Worm (Caenorhabditis elegans): ENCODE results near the gene asb-1.
A peak's percentile ranks its signal among the peaks of the same experiment; 100 is the strongest.

Gene asb-1

DNA sequence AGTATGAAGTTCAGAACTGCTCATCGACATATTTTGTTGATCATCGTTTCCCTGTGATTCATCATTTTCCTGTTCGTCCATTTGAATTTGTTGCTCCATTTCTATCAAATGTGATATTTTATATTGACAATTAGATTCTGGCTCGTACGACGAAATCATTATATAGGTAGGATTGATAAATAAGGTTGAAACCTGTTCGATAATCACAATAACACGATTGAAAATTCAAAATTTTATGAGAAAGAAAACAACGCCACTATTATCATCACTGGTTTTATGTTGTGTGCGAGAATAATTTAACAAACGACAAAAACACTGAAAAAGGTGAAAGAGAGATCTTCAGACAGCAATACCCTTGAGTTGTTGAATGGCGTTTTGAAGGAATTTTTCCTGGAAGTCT lies 1.3 kb downstream of the asb-1 start, which contains the start of gene apc-11:
Gene apc-11 (minus strand): TSS at position 101 of the 400 bp plus-strand sequence.
- TF ChIP-seq tbx-7 (tag; optimal IDR thresholded peaks at IDR 0.05) (no peak), dmd-4 (tag; optimal IDR thresholded peaks at IDR 0.05; ENCODE audit: borderline replicate concordance) (no peak), pha-4 (tag; optimal IDR thresholded peaks at IDR 0.05) (no peak), ama-1 (optimal IDR thresholded peaks at IDR 0.05) (no peak), tbx-2 (tag; optimal IDR thresholded peaks at IDR 0.05) (no peak), ceh-30 (tag; optimal IDR thresholded peaks at IDR 0.05) (no peak), hlh-6 (tag; optimal IDR thresholded peaks at IDR 0.05) (no peak), sdc-2 (tag; optimal IDR thresholded peaks at IDR 0.05) (no peak), unc-86 (tag; optimal IDR thresholded peaks at IDR 0.05) (no peak), ceh-6 (GFP tag; optimal IDR thresholded peaks at IDR 0.05) (no peak), ceh-48 (tag; optimal IDR thresholded peaks at IDR 0.05) (no peak), K02D7.2 (tag; optimal IDR thresholded peaks at IDR 0.05) (no peak), dve-1 (tag; optimal IDR thresholded peaks at IDR 0.05) (no peak), ztf-16 (tag; optimal IDR thresholded peaks at IDR 0.05) (no peak), ceh-31 (tag; optimal IDR thresholded peaks at IDR 0.05) (no peak), lim-6 (tag; optimal IDR thresholded peaks at IDR 0.05) (no peak), elt-2 (tag; optimal IDR thresholded peaks at IDR 0.05) (no peak)

- TF ChIP-seq nfya-1 (tag; optimal IDR thresholded peaks at IDR 0.05) (no peak), madf-2 (tag; optimal IDR thresholded peaks at IDR 0.05) (no peak), syd-9 (tag; optimal IDR thresholded peaks at IDR 0.05) (no peak), ets-4 (tag; optimal IDR thresholded peaks at IDR 0.05) (no peak), ahr-1 (tag; optimal IDR thresholded peaks at IDR 0.05) (no peak), nhr-232 (tag; optimal IDR thresholded peaks at IDR 0.05) (no peak), sdc-2 (tag; optimal IDR thresholded peaks at IDR 0.05) (no peak), ceh-30 (tag; optimal IDR thresholded peaks at IDR 0.05) (no peak), unc-3 (GFP tag; conservative IDR thresholded peaks at IDR 0.05) (no peak), unc-3 (tag; optimal IDR thresholded peaks at IDR 0.05) (no peak)
Observed at ce11 chrIII:4593098-4593697, 2.4 kb downstream of the asb-1 start, which contains the start of gene erh-2. Gene erh-2, plus strand, starts transcription at chrIII:4593231.

- TF ChIP-seq elt-2 (tag; optimal IDR thresholded peaks at IDR 0.05) (no peak), tbx-2 (tag; optimal IDR thresholded peaks at IDR 0.05) (peak; percentile 16), fkh-10 (GFP tag; optimal IDR thresholded peaks at IDR 0.05) (no peak), sox-4 (tag; optimal IDR thresholded peaks at IDR 0.05) (no peak), pat-9 (tag; optimal IDR thresholded peaks at IDR 0.05) (no peak), npax-4 (tag; optimal IDR thresholded peaks at IDR 0.05) (no peak), ztf-16 (tag; optimal IDR thresholded peaks at IDR 0.05) (no peak), pqm-1 (tag; optimal IDR thresholded peaks at IDR 0.05) (no peak), rnt-1 (tag; optimal IDR thresholded peaks at IDR 0.05) (no peak), ref-2 (tag; optimal IDR thresholded peaks at IDR 0.05) (no peak), che-1 (tag; optimal IDR thresholded peaks at IDR 0.05) (peak; percentile 20), lin-11 (tag; optimal IDR thresholded peaks at IDR 0.05) (no peak), ceh-31 (tag; optimal IDR thresholded peaks at IDR 0.05) (peak; percentile 29), pha-2 (tag; optimal IDR thresholded peaks at IDR 0.05) (no peak), ceh-14 (tag; optimal IDR thresholded peaks at IDR 0.05) (peak; percentile 56), C08G9.2 (tag; optimal IDR thresholded peaks at IDR 0.05) (no peak), T23F11.4 (GFP tag; optimal IDR thresholded peaks at IDR 0.05) (no peak), odd-2 (tag; optimal IDR thresholded peaks at IDR 0.05) (no peak), sox-2 (GFP tag; IDR thresholded peaks at IDR 0.05) (peak; percentile 14; the same call in 1 of the 2 replicates), hlh-30 (tag; optimal IDR thresholded peaks at IDR 0.05; ENCODE audit: insufficient read depth) (no peak), Y22D7AL.16 (tag; optimal IDR thresholded peaks at IDR 0.05) (no peak), nfya-1 (tag; optimal IDR thresholded peaks at IDR 0.05) (peak; percentile 74), unc-86 (tag; optimal IDR thresholded peaks at IDR 0.05) (no peak), zip-5 (tag; optimal IDR thresholded peaks at IDR 0.05) (no peak), ceh-18 (tag; optimal IDR thresholded peaks at IDR 0.05) (no peak), ttx-3 (tag; optimal IDR thresholded peaks at IDR 0.05) (peak; percentile 22), unc-3 (GFP tag; conservative IDR thresholded peaks at IDR 0.05) (no peak), unc-3 (tag; optimal IDR thresholded peaks at IDR 0.05) (no peak), ahr-1 (tag; optimal IDR thresholded peaks at IDR 0.05) (no peak), ceh-45 (GFP tag; IDR thresholded peaks at IDR 0.05) (no peak), C38D4.7 (GFP tag; optimal IDR thresholded peaks at IDR 0.05) (no peak), ceh-9 (tag; optimal IDR thresholded peaks at IDR 0.05) (no peak), ceh-34 (tag; optimal IDR thresholded peaks at IDR 0.05) (no peak), dve-1 (tag; optimal IDR thresholded peaks at IDR 0.05) (no peak)
Observed at ce11 chrIII:4587177-4587576, 8.4 kb downstream of the asb-1 start, which contains the start of the genes F35G12.7 and smc-4. Gene F35G12.7, minus strand, starts transcription at chrIII:4587330. Gene smc-4, plus strand, starts transcription at chrIII:4587501.

Data from whole organism, late embryonic.